Fruit fly (Drosophila melanogaster): ENCODE measurements around the gene CG9263.

The CG9263 gene

DNA sequence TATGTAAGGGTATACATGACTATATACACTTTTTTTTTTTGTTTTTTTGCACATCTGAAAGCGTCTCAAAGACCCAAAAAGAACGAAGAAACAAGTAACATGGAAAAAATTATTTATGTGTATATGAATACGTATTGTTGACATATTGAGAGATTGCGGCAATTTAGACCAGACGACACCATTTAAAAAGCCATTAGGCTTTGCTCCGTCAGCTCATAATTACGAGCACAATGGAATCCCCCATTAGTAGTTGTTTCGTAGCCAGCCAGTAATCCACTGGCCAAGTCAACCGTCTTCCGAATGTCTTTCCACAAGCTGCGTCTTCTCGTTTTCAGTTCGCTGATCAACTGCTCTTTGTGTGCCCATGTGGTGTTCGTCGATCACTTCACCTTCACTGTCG is 14.8 kb downstream of the CG9263 start, which contains the start of gene CG33640:
Gene CG33640 (plus strand): TSS at position 301 of the 400 bp plus-strand sequence.
- TF ChIP-seq Dll (optimal IDR thresholded peaks at IDR 0.05) (no peak), usp (GFP tag; optimal IDR thresholded peaks at IDR 0.05) (no peak), psq (optimal IDR thresholded peaks at IDR 0.05) (no peak), CG8478 (optimal IDR thresholded peaks at IDR 0.05) (no peak), EcR (GFP tag; optimal IDR thresholded peaks at IDR 0.05) (no peak), pan (optimal IDR thresholded peaks at IDR 0.05) (no peak)

DNA sequence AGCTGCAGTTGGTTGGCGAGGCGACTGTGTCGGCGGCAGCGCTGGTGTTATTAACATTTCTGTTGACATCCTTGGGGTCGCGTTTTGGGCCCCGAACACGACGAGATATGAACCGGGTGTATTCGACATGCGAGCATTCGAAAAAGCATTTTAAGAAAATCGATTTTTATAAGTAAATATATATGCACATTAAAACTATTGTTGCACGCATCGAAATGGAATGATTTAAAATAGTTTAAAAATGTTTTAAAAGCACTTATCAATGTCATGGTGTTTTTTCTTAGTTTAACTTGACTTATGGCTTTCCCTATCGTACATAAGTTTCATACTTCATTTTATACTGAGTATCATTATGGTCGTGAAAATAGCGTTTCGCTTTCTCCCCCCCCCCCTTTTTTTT is 20.6 kb downstream of the CG9263 start:
- no peak for TF ChIP-seq usp (GFP tag; optimal IDR thresholded peaks at IDR 0.05)
- TF ChIP-seq CG8478 (optimal IDR thresholded peaks at IDR 0.05) = no peak
- no peak for TF ChIP-seq psq (optimal IDR thresholded peaks at IDR 0.05)
- no peak for TF ChIP-seq pan (optimal IDR thresholded peaks at IDR 0.05)
- TF ChIP-seq EcR (GFP tag; optimal IDR thresholded peaks at IDR 0.05) = no peak
- TF ChIP-seq Dll (optimal IDR thresholded peaks at IDR 0.05) = no peak

- TF ChIP-seq pan (optimal IDR thresholded peaks at IDR 0.05) (no peak), Dll (optimal IDR thresholded peaks at IDR 0.05) (no peak), CG8478 (optimal IDR thresholded peaks at IDR 0.05) (no peak), psq (optimal IDR thresholded peaks at IDR 0.05) (no peak), usp (GFP tag; optimal IDR thresholded peaks at IDR 0.05) (no peak), EcR (GFP tag; optimal IDR thresholded peaks at IDR 0.05) (no peak)
Observed at dm6 chr2L:13515688-13516037, 26.7 kb downstream of the CG9263 start.

dm6 chr2L:13514945-13515687 is 27.3 kb downstream of the CG9263 start:
- TF ChIP-seq psq (optimal IDR thresholded peaks at IDR 0.05) (no peak), CG8478 (optimal IDR thresholded peaks at IDR 0.05) (no peak), usp (GFP tag; optimal IDR thresholded peaks at IDR 0.05) (no peak), pan (optimal IDR thresholded peaks at IDR 0.05) (no peak), Dll (optimal IDR thresholded peaks at IDR 0.05) (no peak), EcR (GFP tag; optimal IDR thresholded peaks at IDR 0.05) (no peak)

dm6 chr2L:13514262-13514937 is 28.0 kb downstream of the CG9263 start:
- TF ChIP-seq pan (optimal IDR thresholded peaks at IDR 0.05) = no peak
- peak in 1 of 2 experiments; percentile 8 for TF ChIP-seq EcR (GFP tag; optimal IDR thresholded peaks at IDR 0.05)

DNA sequence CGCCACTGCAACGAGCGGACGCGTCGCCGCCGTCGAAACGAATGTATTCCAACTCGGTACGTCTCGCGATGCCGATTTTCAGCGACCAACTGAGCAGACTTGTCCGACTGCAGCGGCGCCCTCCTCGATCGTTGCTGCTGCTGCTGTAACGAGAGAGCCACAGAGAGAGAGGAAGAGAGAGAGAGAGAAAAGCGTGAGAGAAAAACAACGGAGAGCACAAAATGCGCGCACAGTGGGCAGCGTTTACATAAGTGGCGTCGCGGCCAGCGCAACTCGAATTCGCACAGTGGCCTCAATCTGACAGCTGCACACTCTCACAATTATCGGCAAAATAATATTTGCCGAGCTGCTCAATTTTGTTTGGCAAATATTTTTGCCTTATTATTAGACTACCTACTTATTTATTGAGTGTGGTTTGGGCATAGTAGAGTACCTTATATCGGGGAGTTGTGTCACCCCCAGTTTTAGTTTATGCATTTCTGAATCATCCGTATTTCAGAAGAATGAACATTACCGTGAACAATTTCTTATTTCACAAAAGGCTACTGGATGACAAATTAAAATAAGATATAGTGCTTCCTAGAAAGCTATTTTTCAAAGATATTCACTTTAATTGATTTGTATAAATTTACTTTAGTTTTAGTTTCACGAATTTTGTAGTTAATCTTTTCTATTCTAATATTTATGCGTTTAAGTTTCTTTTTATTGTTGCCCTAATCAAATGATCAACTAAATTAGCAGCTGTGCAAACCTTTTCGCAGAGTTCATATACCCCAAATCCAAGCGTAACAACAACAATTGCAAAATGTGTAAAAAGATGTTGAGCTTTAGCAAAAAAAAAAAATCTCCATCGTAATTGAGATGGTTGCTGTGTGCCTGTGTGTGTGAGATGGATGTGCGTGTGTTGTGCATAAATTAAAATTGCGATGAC is 28.8 kb downstream of the CG9263 start:
- TF ChIP-seq Dll (optimal IDR thresholded peaks at IDR 0.05) (peak; percentile 99), CG8478 (optimal IDR thresholded peaks at IDR 0.05) (no peak)

DNA sequence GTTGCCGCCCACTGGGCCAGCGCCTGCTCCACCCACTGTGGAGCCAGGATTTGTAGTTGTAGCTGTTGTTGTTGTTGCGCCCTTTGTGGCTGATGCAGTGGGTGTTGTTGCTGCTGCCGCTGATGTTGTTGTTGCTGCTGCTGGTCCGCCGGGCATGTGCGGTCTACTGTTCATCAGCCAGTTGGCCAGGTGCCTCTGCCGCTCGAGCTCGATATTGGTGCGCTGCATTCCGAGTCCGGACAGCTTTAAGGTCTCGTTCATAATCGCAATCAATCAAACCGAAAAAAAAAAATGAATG is 29.4 kb downstream of the CG9263 start:
- no peak for TF ChIP-seq usp (GFP tag; optimal IDR thresholded peaks at IDR 0.05)
- TF ChIP-seq CG8478 (optimal IDR thresholded peaks at IDR 0.05) = no peak
- TF ChIP-seq Dll (optimal IDR thresholded peaks at IDR 0.05) = no peak
- no peak for TF ChIP-seq EcR (GFP tag; optimal IDR thresholded peaks at IDR 0.05)
- TF ChIP-seq psq (optimal IDR thresholded peaks at IDR 0.05) = no peak

dm6 chr2L:13512182-13513032 is 30.0 kb downstream of the CG9263 start:
- TF ChIP-seq psq (optimal IDR thresholded peaks at IDR 0.05) (no peak), Dll (optimal IDR thresholded peaks at IDR 0.05) (peak; percentile 88)

dm6 chr2L:13510870-13511867 is 31.2 kb downstream of the CG9263 start:
- TF ChIP-seq CG8478 (optimal IDR thresholded peaks at IDR 0.05) (no peak), usp (GFP tag; optimal IDR thresholded peaks at IDR 0.05) (no peak), pan (optimal IDR thresholded peaks at IDR 0.05) (no peak), EcR (GFP tag; optimal IDR thresholded peaks at IDR 0.05) (no peak), psq (optimal IDR thresholded peaks at IDR 0.05) (no peak), Dll (optimal IDR thresholded peaks at IDR 0.05) (no peak)

DNA sequence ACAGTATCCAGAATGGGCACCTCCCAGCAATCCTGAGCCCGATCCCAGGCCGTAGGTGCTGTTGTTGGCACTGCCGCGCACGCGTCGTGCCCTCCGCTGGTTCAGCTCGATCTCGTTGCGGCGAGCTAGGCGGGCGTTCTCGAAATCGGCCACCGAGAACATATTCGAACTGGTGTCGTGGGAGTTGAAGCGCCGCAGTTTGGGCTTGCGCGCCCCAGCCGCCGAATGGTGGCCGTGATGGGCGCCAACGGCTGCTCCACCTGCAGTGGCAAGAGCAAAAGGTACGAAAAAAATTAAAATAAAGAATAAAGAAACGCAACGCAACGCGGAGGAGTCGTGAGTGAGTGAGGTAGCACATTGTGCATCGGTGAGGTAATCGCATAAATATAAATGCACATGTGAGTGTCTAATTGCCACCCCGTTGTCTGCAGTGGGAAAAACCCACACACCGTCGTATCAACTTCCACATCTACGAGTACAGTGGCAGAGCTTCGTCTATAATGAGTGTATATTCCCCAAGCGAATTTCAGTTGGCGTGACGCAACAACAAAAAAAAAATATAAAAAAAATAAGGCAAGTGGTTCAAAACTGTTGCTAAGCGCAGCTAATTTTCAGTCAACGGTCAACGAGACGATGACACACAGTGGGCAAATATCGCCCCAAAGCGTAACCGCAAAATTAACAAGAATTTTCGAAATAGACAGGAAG is 32.7 kb downstream of the CG9263 start:
- TF ChIP-seq pan (optimal IDR thresholded peaks at IDR 0.05) (no peak), Dll (optimal IDR thresholded peaks at IDR 0.05) (no peak), usp (GFP tag; optimal IDR thresholded peaks at IDR 0.05) (no peak), EcR (GFP tag; optimal IDR thresholded peaks at IDR 0.05) (no peak)
